Worm (Caenorhabditis elegans): Measurements from ENCODE around the gene ZC395.4.
A peak's percentile ranks its signal among the peaks of the same experiment; 100 is the strongest.

Gene ZC395.4

ce11 chrIII:5227831-5228467 lies 42.0 kb upstream of the ZC395.4 start, which contains the start of the genes C34E10.12, C34E10.10 and atp-2 (continued):
- TF ChIP-seq dmd-9 (GFP tag; IDR thresholded peaks at IDR 0.05) (peak; percentile 42; the same call in 1 of the 2 replicates), nhr-102 (tag; optimal IDR thresholded peaks at IDR 0.05) (peak; percentile 51), sdz-12 (GFP tag; optimal IDR thresholded peaks at IDR 0.05) (no peak), ceh-28 (tag; optimal IDR thresholded peaks at IDR 0.05) (no peak), snpc-4 (tag; optimal IDR thresholded peaks at IDR 0.05) (no peak), aha-1 (tag) (peak; percentile 96), egl-43 (GFP tag; IDR thresholded peaks at IDR 0.05) (no peak), nhr-77 (tag; optimal IDR thresholded peaks at IDR 0.05) (peak; percentile 77), daf-19 (GFP tag; conservative IDR thresholded peaks at IDR 0.05) (no peak), mxl-3 (GFP tag; optimal IDR thresholded peaks at IDR 0.05) (peak; percentile 27), dve-1 (tag; optimal IDR thresholded peaks at IDR 0.05; ENCODE audit: insufficient read depth) (peak; percentile 92), pha-4 (GFP tag; IDR thresholded peaks at IDR 0.05) (0 out of 2 replicates have a peak, but pooled peaks have one; percentile 14), pha-4 (tag; optimal IDR thresholded peaks at IDR 0.05) (no peak), daf-8 (GFP tag; IDR thresholded peaks at IDR 0.05) (no peak), mxl-2 (GFP tag; conservative IDR thresholded peaks at IDR 0.05) (no peak), mep-1 (tag; optimal IDR thresholded peaks at IDR 0.05) (peak; percentile 95), spr-3 (GFP tag; optimal IDR thresholded peaks at IDR 0.05) (no peak), ceh-20 (GFP tag; IDR thresholded peaks at IDR 0.05) (peak; percentile 47; the same call in 1 of the 2 replicates), lin-15B (tag; optimal IDR thresholded peaks at IDR 0.05) (no peak), nhr-25 (tag; optimal IDR thresholded peaks at IDR 0.05; ENCODE audit: borderline replicate concordance, insufficient read depth) (peak; percentile 22), cey-2 (tag; optimal IDR thresholded peaks at IDR 0.05; ENCODE audit: borderline replicate concordance, insufficient read depth) (no peak), tra-1 (GFP tag; IDR thresholded peaks at IDR 0.05) (no peak), spr-1 (tag; optimal IDR thresholded peaks at IDR 0.05) (peak; percentile 52), ceh-62 (tag; optimal IDR thresholded peaks at IDR 0.05) (no peak), skn-1 (tag; optimal IDR thresholded peaks at IDR 0.05) (no peak), zfp-2 (tag; optimal IDR thresholded peaks at IDR 0.05) (no peak), lin-38 (GFP tag; IDR thresholded peaks at IDR 0.05) (peak; percentile 78), zip-2 (tag; optimal IDR thresholded peaks at IDR 0.05) (no peak), daf-12 (tag; optimal IDR thresholded peaks at IDR 0.05) (no peak), dmd-8 (GFP tag; IDR thresholded peaks at IDR 0.05) (no peak), hlh-30 (tag; optimal IDR thresholded peaks at IDR 0.05; ENCODE audit: insufficient read depth) (peak; percentile 77)

- TF ChIP-seq pha-4 (GFP tag; IDR thresholded peaks at IDR 0.05) (no peak), pha-4 (tag; optimal IDR thresholded peaks at IDR 0.05) (no peak), nhr-10 (tag; optimal IDR thresholded peaks at IDR 0.05) (no peak), daf-16 (GFP tag; optimal IDR thresholded peaks at IDR 0.05) (no peak), daf-16 (tag; optimal IDR thresholded peaks at IDR 0.05) (no peak), lim-7 (GFP tag; IDR thresholded peaks at IDR 0.05) (no peak), ceh-20 (GFP tag; IDR thresholded peaks at IDR 0.05) (no peak), nhr-42 (GFP tag; IDR thresholded peaks at IDR 0.05) (no peak), ZK546.5 (tag; optimal IDR thresholded peaks at IDR 0.05) (no peak), daf-12 (tag; optimal IDR thresholded peaks at IDR 0.05) (no peak), ceh-62 (tag; optimal IDR thresholded peaks at IDR 0.05) (no peak), egl-43 (GFP tag; IDR thresholded peaks at IDR 0.05) (no peak), dve-1 (tag; optimal IDR thresholded peaks at IDR 0.05; ENCODE audit: insufficient read depth) (no peak), nhr-48 (tag; optimal IDR thresholded peaks at IDR 0.05) (no peak), attf-4 (tag; optimal IDR thresholded peaks at IDR 0.05) (no peak), F44E2.7 (GFP tag; IDR thresholded peaks at IDR 0.05) (no peak), Y48G9A.11 (GFP tag; IDR thresholded peaks at IDR 0.05) (no peak), ceh-32 (tag; optimal IDR thresholded peaks at IDR 0.05; ENCODE audit: poor library complexity) (no peak), snpc-1.2 (GFP tag; IDR thresholded peaks at IDR 0.05) (no peak)
These were observed 41.1 kb upstream of the ZC395.4 start for ce11 chrIII:5228839-5229238.
